Worm (Caenorhabditis elegans) whole organism, early embryonic: Measurements from ENCODE around the gene ZK632.11.

Source experiments
- B0310.2 ChIP-seq: sonication (generic microtip); optimal IDR thresholded peaks from 2 replicates; lab custom pipeline; 2016; ENCODE audit warnings: mild to moderate bottlenecking, missing genetic modification characterization, missing compliant biosample characterization
- F13C5.2 ChIP-seq: sonication (generic microtip); optimal IDR thresholded peaks from 2 replicates; lab custom pipeline; 2017; ENCODE audit warnings: mild to moderate bottlenecking, missing genetic modification characterization, inconsistent platforms, missing compliant biosample characterization
- aly-1 ChIP-seq: sonication (generic microtip); optimal IDR thresholded peaks from 2 replicates; lab custom pipeline; 2016; ENCODE audit warnings: missing genetic modification characterization, missing compliant biosample characterization
- ama-1 ChIP-seq: fragments of 150-350 bp; optimal IDR thresholded peaks from 2 replicates; lab custom pipeline; 2014
- ceh-13 ChIP-seq: fragments of 200-800 bp; sonication (Bioruptor generic); optimal IDR thresholded peaks from 2 replicates; lab custom pipeline; 2018; ENCODE audit warnings: mild to moderate bottlenecking, missing genetic modification characterization, missing compliant biosample characterization
- ceh-36 ChIP-seq: sonication (generic microtip); optimal IDR thresholded peaks from 2 replicates; lab custom pipeline; 2016; ENCODE audit warnings: missing genetic modification characterization, inconsistent platforms, missing compliant biosample characterization
- ets-7 ChIP-seq: sonication (generic microtip); optimal IDR thresholded peaks from 2 replicates; lab custom pipeline; 2016; ENCODE audit warnings: missing genotype, missing genetic modification characterization, missing compliant biosample characterization
- flt-1 ChIP-seq: fragments of 200-800 bp; sonication (Bioruptor generic); IDR thresholded peaks from 2 replicates; pipeline ENCODE4 v1.3.6; 2022; ENCODE audit warnings: missing genetic modification characterization, missing compliant biosample characterization
- hmbx-1 ChIP-seq: sonication (generic microtip); optimal IDR thresholded peaks from 2 replicates; lab custom pipeline; 2016; ENCODE audit warnings: mild to moderate bottlenecking, missing genetic modification characterization, missing compliant biosample characterization
- hmg-4 ChIP-seq: fragments of 200-800 bp; sonication (Bioruptor generic); optimal IDR thresholded peaks from 2 replicates; lab custom pipeline; 2018; ENCODE audit warnings: mild to moderate bottlenecking, missing genetic modification characterization, missing compliant biosample characterization
- hnd-1 ChIP-seq: sonication (generic microtip); optimal IDR thresholded peaks from 2 replicates; lab custom pipeline; 2016; ENCODE audit warnings: missing genetic modification characterization, missing compliant biosample characterization
- pes-1 ChIP-seq: fragments of 200-800 bp; sonication (Bioruptor generic); IDR thresholded peaks from 2 replicates; pipeline ENCODE4 v1.3.6; 2022; ENCODE audit warnings: missing genetic modification reagents, missing genetic modification characterization, missing compliant biosample characterization
- scrt-1 ChIP-seq: fragments of 200-800 bp; sonication (Bioruptor generic); IDR thresholded peaks from 2 replicates; pipeline ENCODE4 v1.3.6; 2022; ENCODE audit warnings: missing genetic modification characterization, missing compliant biosample characterization
- sea-1 ChIP-seq: fragments of 200-800 bp; sonication (Bioruptor generic); conservative IDR thresholded peaks from 2 replicates; pipeline ENCODE4 v1.3.6; 2022; ENCODE audit warnings: missing genetic modification characterization, missing compliant biosample characterization
- tbx-11 ChIP-seq: fragments of 200-800 bp; sonication (Bioruptor generic); IDR thresholded peaks from 2 replicates; pipeline ENCODE4 v1.3.6; 2022; ENCODE audit warnings: missing genetic modification characterization, missing compliant biosample characterization
- tbx-37 ChIP-seq: fragments of 200-800 bp; sonication (Bioruptor generic); conservative IDR thresholded peaks from 2 replicates; pipeline ENCODE4 v1.3.6; 2022; ENCODE audit warnings: missing genetic modification reagents, missing genetic modification characterization, missing compliant biosample characterization
- tra-4 ChIP-seq: sonication (generic microtip); optimal IDR thresholded peaks from 2 replicates; lab custom pipeline; 2017; ENCODE audit warnings: missing genetic modification characterization, missing compliant biosample characterization

ZK632.11 gene

ce11 chrIII:9827163-9827951 lies at the start of gene ZK632.11, which contains the start of gene ZK632.10:
ZK632.11 (plus strand) TSS chrIII:9827915.
ZK632.10 (minus strand) TSS chrIII:9827722.
- TF ChIP-seq tbx-11 (GFP tag; lab: Robert Waterston, UW): no peak
- TF ChIP-seq hmbx-1: no peak
- TF ChIP-seq hmg-4 (GFP tag; lab: Kevin White, UChicago): no peak
- TF ChIP-seq hnd-1 (tag; lab: Kevin White, UChicago): no peak
- no peak for TF ChIP-seq flt-1 (GFP tag; lab: Robert Waterston, UW)
- no peak for TF ChIP-seq sea-1 (GFP tag; lab: Robert Waterston, UW)
- TF ChIP-seq scrt-1 (GFP tag; lab: Robert Waterston, UW): no peak
- no peak for TF ChIP-seq aly-1 (tag; lab: Kevin White, UChicago)
- TF ChIP-seq B0310.2: no peak
- no peak for TF ChIP-seq pes-1 (GFP tag; lab: Robert Waterston, UW)
- TF ChIP-seq ama-1 (lab: Kevin White, UChicago): no peak
- TF ChIP-seq F13C5.2 (tag; lab: Kevin White, UChicago): no peak
- TF ChIP-seq ceh-13 (GFP tag; lab: Kevin White, UChicago): no peak
- no peak for TF ChIP-seq ets-7 (tag; lab: Kevin White, UChicago)
- no peak for TF ChIP-seq tbx-37 (GFP tag; lab: Robert Waterston, UW)

- no peak for TF ChIP-seq ets-7 (tag; lab: Kevin White, UChicago)
- no peak for TF ChIP-seq hmbx-1
These were observed 48.6 kb upstream of the ZK632.11 start for ce11 chrIII:9779080-9779479.

- no peak for TF ChIP-seq ceh-13 (GFP tag; lab: Kevin White, UChicago)
- no peak for TF ChIP-seq hnd-1 (tag; lab: Kevin White, UChicago)
- TF ChIP-seq pes-1 (GFP tag; lab: Robert Waterston, UW): no peak
- TF ChIP-seq F13C5.2 (tag; lab: Kevin White, UChicago): no peak
- no peak for TF ChIP-seq hmg-4 (GFP tag; lab: Kevin White, UChicago)
- TF ChIP-seq B0310.2: no peak
- TF ChIP-seq tra-4: no peak
- no peak for TF ChIP-seq tbx-11 (GFP tag; lab: Robert Waterston, UW)
- TF ChIP-seq aly-1 (tag; lab: Kevin White, UChicago): no peak
- no peak for TF ChIP-seq scrt-1 (GFP tag; lab: Robert Waterston, UW)
- TF ChIP-seq hmbx-1: no peak
- no peak for TF ChIP-seq flt-1 (GFP tag; lab: Robert Waterston, UW)
- no peak for TF ChIP-seq ama-1 (lab: Kevin White, UChicago)
- TF ChIP-seq tbx-37 (GFP tag; lab: Robert Waterston, UW): no peak
- no peak for TF ChIP-seq ceh-36 (tag; lab: Kevin White, UChicago)
- no peak for TF ChIP-seq ets-7 (tag; lab: Kevin White, UChicago)
- no peak for TF ChIP-seq sea-1 (GFP tag; lab: Robert Waterston, UW)
These were observed 47.5 kb upstream of the ZK632.11 start, which contains the start of gene sqv-3 for ce11 chrIII:9780254-9780653. sqv-3 (minus strand) TSS chrIII:9780354.

- TF ChIP-seq flt-1 (GFP tag; lab: Robert Waterston, UW) (no peak), ceh-13 (GFP tag; lab: Kevin White, UChicago) (no peak), F13C5.2 (tag; lab: Kevin White, UChicago) (peak; percentile 54), pes-1 (GFP tag; lab: Robert Waterston, UW) (0 out of 2 replicates have a peak, but pooled peaks have one; percentile 31), sea-1 (GFP tag; lab: Robert Waterston, UW) (0 out of 2 replicates have a peak, but pooled peaks have one; percentile 58)
These were observed 46.9 kb upstream of the ZK632.11 start, which contains the start of gene vha-1 for ce11 chrIII:9780665-9781304. vha-1 (plus strand) TSS chrIII:9781254.

- no peak for TF ChIP-seq F13C5.2 (tag; lab: Kevin White, UChicago)
- peak; percentile 27 for TF ChIP-seq ama-1 (lab: Kevin White, UChicago)
These were observed 45.7 kb upstream of the ZK632.11 start, which contains the start of gene vha-2 for ce11 chrIII:9782011-9782436. vha-2 (plus strand) TSS chrIII:9782164.

ce11 chrIII:9782483-9783081 lies 45.1 kb upstream of the ZK632.11 start, which contains the start of gene R10E11.6:
R10E11.6 (plus strand) TSS chrIII:9783006.
- TF ChIP-seq tbx-37 (GFP tag; lab: Robert Waterston, UW): no peak
- TF ChIP-seq B0310.2: no peak
- no peak for TF ChIP-seq hmbx-1
- no peak for TF ChIP-seq pes-1 (GFP tag; lab: Robert Waterston, UW)
- no peak for TF ChIP-seq ceh-13 (GFP tag; lab: Kevin White, UChicago)
- no peak for TF ChIP-seq tra-4
- no peak for TF ChIP-seq hmg-4 (GFP tag; lab: Kevin White, UChicago)
- TF ChIP-seq ama-1 (lab: Kevin White, UChicago): no peak

- TF ChIP-seq pes-1 (GFP tag; lab: Robert Waterston, UW) (no peak), ceh-13 (GFP tag; lab: Kevin White, UChicago) (no peak), ceh-36 (tag; lab: Kevin White, UChicago) (no peak), hmg-4 (GFP tag; lab: Kevin White, UChicago) (no peak), ama-1 (lab: Kevin White, UChicago) (no peak), F13C5.2 (tag; lab: Kevin White, UChicago) (no peak)
These were observed 44.6 kb upstream of the ZK632.11 start for ce11 chrIII:9783133-9783590.
